Fruit fly (Drosophila melanogaster) whole organism, embryonic: Measurements from ENCODE around the gene CG4467.

ENCODE experiments used
- C15 ChIP-seq: fragments of 200-800 bp; sonication (Bioruptor generic); IDR thresholded peaks from 3 replicates; pipeline ENCODE4 v1.3.6; 2022; ENCODE audit warnings: missing biosample characterization, missing genetic modification characterization
- CG10654 ChIP-seq: fragments of 200-800 bp; sonication (Bioruptor generic); optimal IDR thresholded peaks from 2 replicates; lab custom pipeline; 2016; ENCODE audit warnings: missing biosample characterization, missing genetic modification characterization
- CG12104 ChIP-seq: fragments of 200-800 bp; sonication (Bioruptor generic); optimal IDR thresholded peaks from 3 replicates; lab custom pipeline; 2016; ENCODE audit warnings: missing biosample characterization, missing genetic modification characterization
- CG12391 ChIP-seq: fragments of 200-800 bp; sonication (Bioruptor generic); optimal IDR thresholded peaks from 3 replicates; lab custom pipeline; 2018; ENCODE audit warnings: missing biosample characterization, mild to moderate bottlenecking, missing genetic modification characterization, moderate library complexity
- CG13424 ChIP-seq: fragments of 200-800 bp; sonication (Bioruptor generic); optimal IDR thresholded peaks from 2 replicates; lab custom pipeline; 2019; ENCODE audit warnings: missing biosample characterization, mild to moderate bottlenecking, missing genetic modification characterization, moderate library complexity
- CG14710 ChIP-seq: fragments of 200-800 bp; sonication (Bioruptor generic); optimal IDR thresholded peaks from 3 replicates; lab custom pipeline; 2019; ENCODE audit warnings: missing biosample characterization, mild to moderate bottlenecking, missing genetic modification characterization, moderate library complexity
- CG15514 ChIP-seq: fragments of 200-800 bp; sonication (Bioruptor generic); optimal IDR thresholded peaks from 3 replicates; lab custom pipeline; 2017; ENCODE audit warnings: missing biosample characterization, missing genetic modification characterization, mild to moderate bottlenecking, moderate library complexity, missing genetic modification reagents
- CG17186 ChIP-seq: fragments of 200-800 bp; sonication (Bioruptor generic); optimal IDR thresholded peaks from 3 replicates; lab custom pipeline; 2017; ENCODE audit warnings: missing biosample characterization, missing genetic modification reagents, missing genetic modification characterization
- CG2875 ChIP-seq: fragments of 200-800 bp; sonication (Bioruptor generic); optimal IDR thresholded peaks from 2 replicates; lab custom pipeline; 2017; ENCODE audit warnings: missing biosample characterization, mild to moderate bottlenecking, missing genetic modification characterization, missing genetic modification reagents
- CG33213 ChIP-seq: fragments of 200-800 bp; sonication (Bioruptor generic); optimal IDR thresholded peaks from 3 replicates; lab custom pipeline; 2016; ENCODE audit warnings: missing biosample characterization, missing genetic modification characterization
- CG4404 ChIP-seq: fragments of 200-800 bp; sonication (Bioruptor generic); IDR thresholded peaks from 2 replicates; pipeline ENCODE4 v1.3.6; 2022; ENCODE audit warnings: missing biosample characterization, missing genetic modification characterization
- CG6689 ChIP-seq: fragments of 200-800 bp; sonication (Bioruptor generic); IDR thresholded peaks from 2 replicates; pipeline ENCODE4 v1.3.6; 2022; ENCODE audit warnings: missing biosample characterization, missing genetic modification characterization
- CG6854 ChIP-seq: fragments of 200-800 bp; sonication (Bioruptor generic); optimal IDR thresholded peaks from 3 replicates; lab custom pipeline; 2017; ENCODE audit warnings: missing biosample characterization, mild to moderate bottlenecking, missing genetic modification characterization
- CG7745 ChIP-seq: fragments of 200-800 bp; sonication (Bioruptor generic); optimal IDR thresholded peaks from 2 replicates; lab custom pipeline; 2018; ENCODE audit warnings: missing biosample characterization, mild to moderate bottlenecking, missing genetic modification characterization, moderate library complexity
- CG8281 ChIP-seq: fragments of 200-800 bp; sonication (Bioruptor generic); optimal IDR thresholded peaks from 2 replicates; lab custom pipeline; 2018; ENCODE audit warnings: missing biosample characterization, mild to moderate bottlenecking, missing genetic modification characterization, moderate library complexity
- Dll ChIP-seq: fragments of 200-800 bp; sonication (Bioruptor generic); IDR thresholded peaks from 4 replicates; pipeline ENCODE4 v1.3.6; 2022; ENCODE audit warnings: missing biosample characterization, missing genetic modification characterization; ENCODE audit not compliant: partially characterized antibody
- HLH3B ChIP-seq: fragments of 200-800 bp; sonication (Bioruptor generic); IDR thresholded peaks from 2 replicates; pipeline ENCODE4 v1.3.6; 2022; ENCODE audit warnings: missing biosample characterization, missing genetic modification characterization
- HmgD ChIP-seq: fragments of 200-800 bp; sonication (Bioruptor generic); optimal IDR thresholded peaks from 3 replicates; lab custom pipeline; 2016; ENCODE audit warnings: missing biosample characterization, missing genetic modification characterization
- HmgZ ChIP-seq: fragments of 200-800 bp; sonication (Bioruptor generic); optimal IDR thresholded peaks from 2 replicates; lab custom pipeline; 2018; ENCODE audit warnings: missing biosample characterization, mild to moderate bottlenecking, missing genetic modification characterization
- Hr78 ChIP-seq, 2 experiments: fragments of 200-800 bp in 1 of 2; fragments of >200 bp in 1 of 2; sonication (Bioruptor generic) in 1 of 2; optimal IDR thresholded peaks; 2 replicates each; lab custom pipeline; 2017 to 2019; ENCODE audit warnings: missing biosample characterization in 2 of 2, missing genetic modification characterization in 2 of 2, mild to moderate bottlenecking in 1 of 2, moderate library complexity in 1 of 2
- Hsf ChIP-seq: fragments of 200-800 bp; sonication (Bioruptor generic); optimal IDR thresholded peaks from 3 replicates; lab custom pipeline; 2016; ENCODE audit warnings: missing biosample characterization, missing genetic modification characterization
- Kr ChIP-seq: fragments of 200-800 bp; sonication (Bioruptor generic); optimal IDR thresholded peaks from 2 replicates; lab custom pipeline; 2017; ENCODE audit warnings: missing biosample characterization, mild to moderate bottlenecking, missing genetic modification characterization
- Neu2 ChIP-seq: fragments of 200-800 bp; sonication (Bioruptor generic); optimal IDR thresholded peaks from 3 replicates; lab custom pipeline; 2016; ENCODE audit warnings: missing biosample characterization, missing genetic modification characterization, borderline replicate concordance
- ara ChIP-seq: fragments of 200-800 bp; sonication (Bioruptor generic); IDR thresholded peaks from 2 replicates; pipeline ENCODE4 v1.3.6; 2022; ENCODE audit warnings: missing biosample characterization, missing genetic modification characterization
- ase ChIP-seq: fragments of 200-800 bp; sonication (Bioruptor generic); IDR thresholded peaks from 3 replicates; pipeline ENCODE4 v1.3.6; 2022; ENCODE audit warnings: missing biosample characterization, missing genetic modification characterization
- ato ChIP-seq: fragments of 200-800 bp; sonication (Bioruptor generic); IDR thresholded peaks from 2 replicates; pipeline ENCODE4 v1.3.6; 2022; ENCODE audit warnings: missing biosample characterization, missing genetic modification characterization; ENCODE audit not compliant: partially characterized antibody
- bbx ChIP-seq: fragments of 200-800 bp; sonication (Bioruptor generic); IDR thresholded peaks from 2 replicates; pipeline ENCODE4 v1.3.6; 2022; ENCODE audit warnings: missing biosample characterization, missing genetic modification characterization; ENCODE audit not compliant: partially characterized antibody
- bsh ChIP-seq, 2 experiments: fragments of 200-800 bp; sonication (Bioruptor generic); optimal IDR thresholded peaks; 2 replicates each; lab custom pipeline; 2017 to 2018; ENCODE audit warnings: mild to moderate bottlenecking in 2 of 2, missing biosample characterization in 2 of 2, missing genetic modification characterization in 2 of 2, moderate library complexity in 1 of 2
- chinmo ChIP-seq: fragments of 200-800 bp; sonication (Bioruptor generic); IDR thresholded peaks from 4 replicates; pipeline ENCODE4 v1.3.6; 2022; ENCODE audit warnings: missing biosample characterization, missing genetic modification characterization; ENCODE audit not compliant: partially characterized antibody
- chn ChIP-seq: fragments of 200-800 bp; sonication (Bioruptor generic); optimal IDR thresholded peaks from 2 replicates; lab custom pipeline; 2016; ENCODE audit warnings: missing biosample characterization, missing genetic modification characterization
- ewg ChIP-seq: fragments of 200-800 bp; sonication (Bioruptor generic); optimal IDR thresholded peaks from 3 replicates; lab custom pipeline; 2017; ENCODE audit warnings: mild to moderate bottlenecking, missing biosample characterization, missing genetic modification reagents, missing genetic modification characterization
- fru ChIP-seq: fragments of >200 bp; optimal IDR thresholded peaks from 2 replicates; lab custom pipeline; 2017
- gce ChIP-seq: fragments of 200-800 bp; sonication (Bioruptor generic); IDR thresholded peaks from 3 replicates; pipeline ENCODE4 v1.3.6; 2022; ENCODE audit warnings: missing biosample characterization, missing genetic modification characterization
- gcm ChIP-seq: fragments of 200-800 bp; sonication (Bioruptor generic); optimal IDR thresholded peaks from 2 replicates; lab custom pipeline; 2019; ENCODE audit warnings: missing biosample characterization, mild to moderate bottlenecking, missing genetic modification characterization, moderate library complexity
- gsb-n ChIP-seq: fragments of 200-800 bp; sonication (Bioruptor generic); optimal IDR thresholded peaks from 3 replicates; lab custom pipeline; 2018; ENCODE audit warnings: missing biosample characterization, mild to moderate bottlenecking, missing genetic modification characterization
- insv ChIP-seq, 2 experiments: fragments of 200-800 bp; sonication (Bioruptor generic); optimal IDR thresholded peaks; 3 replicates each; lab custom pipeline; 2016 to 2018; ENCODE audit warnings: missing biosample characterization in 2 of 2, missing genetic modification characterization in 2 of 2
- ken ChIP-seq: fragments of 200-800 bp; sonication (Bioruptor generic); IDR thresholded peaks from 3 replicates; pipeline ENCODE4 v1.3.6; 2022; ENCODE audit warnings: missing biosample characterization, missing genetic modification characterization
- lab ChIP-seq: fragments of 200-800 bp; sonication (Bioruptor generic); optimal IDR thresholded peaks from 3 replicates; lab custom pipeline; 2017; ENCODE audit warnings: missing biosample characterization, missing genetic modification characterization, mild to moderate bottlenecking, moderate library complexity, missing genetic modification reagents
- onecut ChIP-seq: fragments of 200-800 bp; sonication (Bioruptor generic); IDR thresholded peaks from 2 replicates; pipeline ENCODE4 v1.3.6; 2022; ENCODE audit warnings: missing biosample characterization, missing genetic modification characterization
- org-1 ChIP-seq: fragments of 200-800 bp; sonication (Bioruptor generic); optimal IDR thresholded peaks from 2 replicates; lab custom pipeline; 2017; ENCODE audit warnings: missing biosample characterization, missing genetic modification characterization
- pita ChIP-seq: fragments of 200-800 bp; sonication (Bioruptor generic); optimal IDR thresholded peaks from 2 replicates; lab custom pipeline; 2017; ENCODE audit warnings: missing biosample characterization, mild to moderate bottlenecking, missing genetic modification characterization
- ro ChIP-seq: fragments of 200-800 bp; sonication (Bioruptor generic); IDR thresholded peaks from 2 replicates; pipeline ENCODE4 v1.3.6; 2022; ENCODE audit warnings: missing biosample characterization, missing genetic modification characterization
- seq ChIP-seq: fragments of 200-800 bp; sonication (Bioruptor generic); IDR thresholded peaks from 2 replicates; pipeline ENCODE4 v1.3.6; 2022; ENCODE audit warnings: missing biosample characterization, missing genetic modification characterization
- sim ChIP-seq: fragments of 200-800 bp; sonication (Bioruptor generic); IDR thresholded peaks from 2 replicates; pipeline ENCODE4 v1.3.6; 2022; ENCODE audit warnings: missing biosample characterization, missing genetic modification characterization
- ttk ChIP-seq: fragments of 200-800 bp; sonication (Bioruptor generic); IDR thresholded peaks from 2 replicates; pipeline ENCODE4 v2.1.2; 2022; ENCODE audit warnings: missing biosample characterization, missing genetic modification characterization
- usp ChIP-seq: fragments of >200 bp; optimal IDR thresholded peaks from 2 replicates; lab custom pipeline; 2017; ENCODE audit warnings: missing biosample characterization, missing genetic modification characterization
- vnd ChIP-seq: fragments of 200-800 bp; sonication (Bioruptor generic); IDR thresholded peaks from 3 replicates; pipeline ENCODE4 v1.3.6; 2022; ENCODE audit warnings: missing biosample characterization, missing genetic modification characterization; ENCODE audit not compliant: partially characterized antibody
- wor ChIP-seq: fragments of 200-800 bp; sonication (Bioruptor generic); IDR thresholded peaks from 2 replicates; pipeline ENCODE4 v1.3.6; 2022; ENCODE audit warnings: missing biosample characterization, missing genetic modification characterization
- zfh2 ChIP-seq: fragments of 200-800 bp; sonication (Bioruptor generic); optimal IDR thresholded peaks from 2 replicates; lab custom pipeline; 2016; ENCODE audit warnings: missing biosample characterization, missing genetic modification characterization

CG4467 gene

DNA sequence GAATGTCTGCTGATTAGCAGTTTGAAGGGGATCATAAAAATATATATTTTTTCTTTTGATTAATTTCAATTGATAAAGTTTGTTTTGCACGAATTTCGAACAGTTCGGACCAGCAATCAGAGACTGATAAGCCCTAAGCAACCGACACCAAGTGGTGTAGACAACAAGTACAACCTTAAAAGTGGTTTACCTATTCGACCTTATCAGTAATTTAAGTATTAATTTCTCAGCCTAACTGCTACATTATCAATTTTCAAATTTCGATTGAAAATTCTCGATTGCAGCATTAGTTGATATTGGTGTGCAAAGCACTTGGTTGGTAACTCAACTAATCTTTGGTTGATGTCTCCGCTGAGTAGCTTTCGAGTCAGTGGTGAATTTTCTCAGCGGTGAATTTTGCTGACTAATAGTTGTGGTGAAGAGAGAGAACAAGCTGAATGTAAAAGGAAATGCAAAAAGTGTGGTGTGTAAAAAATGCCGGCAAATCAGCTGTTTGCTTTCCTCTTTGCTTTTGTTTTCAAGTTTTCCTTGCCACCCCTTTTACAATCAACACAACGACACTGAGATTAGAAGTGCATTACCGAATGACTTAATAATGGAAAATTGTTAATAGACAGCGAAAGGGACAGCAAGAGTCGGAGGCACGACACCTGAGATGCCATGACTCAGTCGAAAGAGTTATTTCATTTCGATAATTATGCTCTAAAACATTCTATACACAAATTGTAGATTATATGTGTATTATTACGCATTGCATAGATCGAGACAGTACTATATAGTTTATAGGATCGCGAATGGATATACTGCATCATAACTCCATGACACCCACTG is 33.9 kb downstream of the CG4467 start (continued):
- no peak for TF ChIP-seq sim (GFP tag; lab: Robert Waterston, UW)
- TF ChIP-seq vnd (GFP tag; lab: Robert Waterston, UW), result no peak
- no peak for TF ChIP-seq Dll
- TF ChIP-seq gcm (GFP tag; lab: Kevin White, UChicago), result no peak
- TF ChIP-seq Kr (GFP tag; lab: Kevin White, UChicago), result peak; percentile 2
- TF ChIP-seq chn (GFP tag; lab: Kevin White, UChicago), result no peak
- TF ChIP-seq C15 (GFP tag; lab: Robert Waterston, UW), result no peak
- no peak for TF ChIP-seq CG6689 (GFP tag; lab: Robert Waterston, UW)
- TF ChIP-seq fru, result no peak
- TF ChIP-seq Hr78 (GFP tag; optimal IDR thresholded peaks at IDR 0.05; lab: Kevin White, UChicago), result no peak
- TF ChIP-seq CG14710 (tag; lab: Kevin White, UChicago), result peak; percentile 50
- peak; percentile 48 for TF ChIP-seq bbx (GFP tag; lab: Robert Waterston, UW)
- no peak for TF ChIP-seq CG6854
- TF ChIP-seq ken (GFP tag; lab: Robert Waterston, UW), result no peak
- no peak for TF ChIP-seq ase (GFP tag; lab: Robert Waterston, UW)
- no peak for TF ChIP-seq Hsf (GFP tag; lab: Kevin White, UChicago)
- TF ChIP-seq HmgD (GFP tag; lab: Kevin White, UChicago), result no peak
- TF ChIP-seq CG15514 (GFP tag; lab: Kevin White, UChicago), result peak; percentile 64
- no peak for TF ChIP-seq org-1
- TF ChIP-seq chinmo (GFP tag; lab: Robert Waterston, UW), result peak; percentile 81; the same call in 2 of the 4 replicates
- peak in 1 of 2 experiments; percentile 6 for TF ChIP-seq bsh (GFP tag; optimal IDR thresholded peaks at IDR 0.05; lab: Kevin White, UChicago)
- TF ChIP-seq CG7745 (tag; lab: Kevin White, UChicago), result peak; percentile 94
- no peak for TF ChIP-seq CG8281 (tag; lab: Kevin White, UChicago)
- no peak for TF ChIP-seq gce (GFP tag; lab: Robert Waterston, UW)
- no peak for TF ChIP-seq CG13424 (tag; lab: Kevin White, UChicago)
- no peak for TF ChIP-seq ttk (GFP tag; lab: Robert Waterston, UW)
- TF ChIP-seq onecut (GFP tag; lab: Robert Waterston, UW), result no peak
- TF ChIP-seq gsb-n, result no peak
- no peak for TF ChIP-seq CG12391 (tag; lab: Kevin White, UChicago)
- TF ChIP-seq usp, result no peak
- no peak for TF ChIP-seq wor (GFP tag; lab: Robert Waterston, UW)
- TF ChIP-seq CG33213, result peak; percentile 22
- no peak; the same call in 1 of the 2 replicates for TF ChIP-seq seq (GFP tag; lab: Robert Waterston, UW)
- no peak for TF ChIP-seq ewg (GFP tag; lab: Kevin White, UChicago)
- TF ChIP-seq zfh2 (GFP tag; lab: Kevin White, UChicago), result no peak
- TF ChIP-seq pita, result peak; percentile 92
- TF ChIP-seq insv (GFP tag; optimal IDR thresholded peaks at IDR 0.05; lab: Kevin White, UChicago), result peak in 1 of 2 experiments; percentile 35
- TF ChIP-seq CG10654, result no peak
- TF ChIP-seq CG2875 (GFP tag; lab: Kevin White, UChicago), result no peak
- peak; percentile 82 for TF ChIP-seq HmgZ (tag; lab: Kevin White, UChicago)
- no peak for TF ChIP-seq CG17186
- no peak for TF ChIP-seq ara (GFP tag; lab: Robert Waterston, UW)
- TF ChIP-seq lab (GFP tag; lab: Kevin White, UChicago), result peak; percentile 34
- no peak for TF ChIP-seq CG4404
- no peak for TF ChIP-seq CG12104
- no peak for TF ChIP-seq ato
- no peak for TF ChIP-seq ro
- TF ChIP-seq Neu2, result no peak
- TF ChIP-seq HLH3B (GFP tag; lab: Robert Waterston, UW), result no peak
